Worm (Caenorhabditis elegans) whole organism, late embryonic: ENCODE measurements around the gene fli-1.

Experiments used
- C08G9.2 ChIP-seq: sonication (generic microtip); optimal IDR thresholded peaks from 2 replicates; lab custom pipeline; 2016; ENCODE audit warnings: mild to moderate bottlenecking, missing genetic modification characterization, moderate library complexity, missing compliant biosample characterization
- F13H6.1 ChIP-seq: sonication (generic microtip); optimal IDR thresholded peaks from 2 replicates; lab custom pipeline; 2016; ENCODE audit warnings: missing genetic modification characterization, missing compliant biosample characterization
- K02D7.2 ChIP-seq: sonication (generic microtip); optimal IDR thresholded peaks from 2 replicates; lab custom pipeline; 2017; ENCODE audit warnings: mild to moderate bottlenecking, missing genetic modification characterization, missing compliant biosample characterization
- T23F11.4 ChIP-seq: fragments of 200-800 bp; sonication (Bioruptor generic); optimal IDR thresholded peaks from 2 replicates; lab custom pipeline; 2018; ENCODE audit warnings: mild to moderate bottlenecking, missing genetic modification characterization, missing compliant biosample characterization
- Y22D7AL.16 ChIP-seq: sonication (generic microtip); optimal IDR thresholded peaks from 2 replicates; lab custom pipeline; 2016; ENCODE audit warnings: missing genetic modification characterization, missing compliant biosample characterization
- ahr-1 ChIP-seq: sonication (generic microtip); optimal IDR thresholded peaks from 2 replicates; lab custom pipeline; 2016; ENCODE audit warnings: missing genetic modification characterization, missing compliant biosample characterization
- ceh-19 ChIP-seq: fragments of 200-800 bp; sonication (Bioruptor generic); optimal IDR thresholded peaks from 2 replicates; lab custom pipeline; 2018; ENCODE audit warnings: mild to moderate bottlenecking, missing genetic modification characterization, missing compliant biosample characterization
- ceh-2 ChIP-seq: sonication (generic microtip); optimal IDR thresholded peaks from 2 replicates; lab custom pipeline; 2016; ENCODE audit warnings: missing genotype, missing genetic modification characterization, missing compliant biosample characterization
- ceh-22 ChIP-seq: sonication (generic microtip); optimal IDR thresholded peaks from 2 replicates; lab custom pipeline; 2017; ENCODE audit warnings: missing biosample characterization, missing genetic modification characterization
- ceh-24 ChIP-seq: sonication (generic microtip); optimal IDR thresholded peaks from 2 replicates; lab custom pipeline; 2016; ENCODE audit warnings: mild to moderate bottlenecking, missing genetic modification characterization, missing compliant biosample characterization
- ceh-31 ChIP-seq: sonication (generic microtip); optimal IDR thresholded peaks from 2 replicates; lab custom pipeline; 2016; ENCODE audit warnings: missing genetic modification characterization, missing compliant biosample characterization
- ceh-34 ChIP-seq: sonication (generic microtip); optimal IDR thresholded peaks from 2 replicates; lab custom pipeline; 2016; ENCODE audit warnings: mild to moderate bottlenecking, missing genetic modification characterization, missing compliant biosample characterization
- ceh-6 ChIP-seq: fragments of 200-800 bp; sonication (Bioruptor generic); optimal IDR thresholded peaks from 2 replicates; lab custom pipeline; 2018; ENCODE audit warnings: mild to moderate bottlenecking, missing genetic modification characterization, missing compliant biosample characterization
- che-1 ChIP-seq: sonication (generic microtip); optimal IDR thresholded peaks from 2 replicates; lab custom pipeline; 2016; ENCODE audit warnings: mild to moderate bottlenecking, missing genetic modification characterization, missing compliant biosample characterization
- elt-2 ChIP-seq: sonication (generic microtip); optimal IDR thresholded peaks from 2 replicates; lab custom pipeline; 2016; ENCODE audit warnings: missing genetic modification reagents, missing genetic modification characterization, missing compliant biosample characterization
- elt-4 ChIP-seq: sonication (generic microtip); optimal IDR thresholded peaks from 2 replicates; lab custom pipeline; 2016; ENCODE audit warnings: missing genetic modification characterization, missing compliant biosample characterization
- ets-4 ChIP-seq: sonication (generic microtip); optimal IDR thresholded peaks from 2 replicates; lab custom pipeline; 2016; ENCODE audit warnings: missing genetic modification characterization, missing compliant biosample characterization
- eyg-1 ChIP-seq: sonication (generic microtip); optimal IDR thresholded peaks from 2 replicates; lab custom pipeline; 2016; ENCODE audit warnings: missing genotype, missing genetic modification characterization, missing compliant biosample characterization
- fax-1 ChIP-seq: sonication (generic microtip); optimal IDR thresholded peaks from 2 replicates; lab custom pipeline; 2016; ENCODE audit warnings: missing genotype, missing genetic modification characterization, missing compliant biosample characterization
- hlh-15 ChIP-seq: sonication (generic microtip); optimal IDR thresholded peaks from 2 replicates; lab custom pipeline; 2016; ENCODE audit warnings: missing genetic modification characterization, missing compliant biosample characterization
- hlh-30 ChIP-seq: sonication (generic microtip); optimal IDR thresholded peaks from 2 replicates; lab custom pipeline; 2017; ENCODE audit warnings: antibody characterized with exemption, missing genetic modification characterization, missing compliant biosample characterization; ENCODE audit not compliant: insufficient read depth
- hlh-8 ChIP-seq: sonication (generic microtip); optimal IDR thresholded peaks from 2 replicates; lab custom pipeline; 2016; ENCODE audit warnings: missing genotype, missing genetic modification characterization, missing compliant biosample characterization
- lim-6 ChIP-seq: sonication (generic microtip); optimal IDR thresholded peaks from 2 replicates; lab custom pipeline; 2016; ENCODE audit warnings: missing genetic modification characterization, missing compliant biosample characterization
- mec-3 ChIP-seq: sonication (generic microtip); optimal IDR thresholded peaks from 2 replicates; lab custom pipeline; 2016; ENCODE audit warnings: borderline replicate concordance, missing genetic modification characterization, missing compliant biosample characterization
- nfya-1 ChIP-seq: sonication (generic microtip); optimal IDR thresholded peaks from 2 replicates; lab custom pipeline; 2017; ENCODE audit warnings: missing genetic modification characterization, mild to moderate bottlenecking, missing compliant biosample characterization, antibody characterized with exemption, moderate library complexity
- nhr-11 ChIP-seq: fragments of 150-350 bp; optimal IDR thresholded peaks from 2 replicates; lab custom pipeline; 2014; ENCODE audit warnings: missing biosample characterization, missing genetic modification characterization
- npax-4 ChIP-seq: sonication (generic microtip); optimal IDR thresholded peaks from 2 replicates; lab custom pipeline; 2016; ENCODE audit warnings: missing genetic modification characterization, missing compliant biosample characterization
- pag-3 ChIP-seq: sonication (generic microtip); optimal IDR thresholded peaks from 2 replicates; lab custom pipeline; 2016; ENCODE audit warnings: missing compliant biosample characterization, missing genetic modification characterization, borderline replicate concordance
- pat-9 ChIP-seq: fragments of 200-800 bp; sonication (Bioruptor generic); optimal IDR thresholded peaks from 2 replicates; lab custom pipeline; 2018; ENCODE audit warnings: mild to moderate bottlenecking, missing genetic modification characterization, moderate library complexity, missing compliant biosample characterization
- pha-4 ChIP-seq: fragments of 150-350 bp; optimal IDR thresholded peaks from 2 replicates; lab custom pipeline; 2018; ENCODE audit warnings: missing biosample characterization, missing genetic modification reagents, missing genetic modification characterization
- pqm-1 ChIP-seq: sonication (generic microtip); optimal IDR thresholded peaks from 2 replicates; lab custom pipeline; 2016; ENCODE audit warnings: missing genetic modification characterization, missing compliant biosample characterization
- pros-1 ChIP-seq: fragments of 150-350 bp; optimal IDR thresholded peaks from 2 replicates; lab custom pipeline; 2014; ENCODE audit warnings: missing biosample characterization, missing genetic modification reagents, missing genetic modification characterization
- rnt-1 ChIP-seq: sonication (generic microtip); optimal IDR thresholded peaks from 2 replicates; lab custom pipeline; 2016; ENCODE audit warnings: missing genetic modification characterization, missing compliant biosample characterization
- sdc-2 ChIP-seq: sonication (generic microtip); optimal IDR thresholded peaks from 2 replicates; lab custom pipeline; 2016; ENCODE audit warnings: missing genotype, missing genetic modification characterization, missing compliant biosample characterization
- syd-9 ChIP-seq: sonication (generic microtip); optimal IDR thresholded peaks from 2 replicates; lab custom pipeline; 2016; ENCODE audit warnings: mild to moderate bottlenecking, missing genetic modification characterization, moderate library complexity, missing compliant biosample characterization
- tbx-2 ChIP-seq: sonication (generic microtip); optimal IDR thresholded peaks from 2 replicates; lab custom pipeline; 2016; ENCODE audit warnings: missing genetic modification characterization, missing compliant biosample characterization
- tbx-7 ChIP-seq: sonication (generic microtip); optimal IDR thresholded peaks from 2 replicates; lab custom pipeline; 2016; ENCODE audit warnings: missing genotype, missing genetic modification characterization, missing compliant biosample characterization
- unc-3 ChIP-seq, 2 experiments: fragments of 200-800 bp in 1 of 2; sonication (Bioruptor generic) in 1 of 2; sonication (generic microtip) in 1 of 2; conservative IDR thresholded peaks in 1 of 2; optimal IDR thresholded peaks in 1 of 2; 2 replicates each; pipeline versions ENCODE4 v1.3.6 to Lab custom; 2016 to 2022; ENCODE audit warnings: missing compliant biosample characterization in 2 of 2, missing genetic modification characterization in 2 of 2, missing genetic modification reagents in 1 of 2
- ztf-16 ChIP-seq: sonication (generic microtip); optimal IDR thresholded peaks from 2 replicates; lab custom pipeline; 2017; ENCODE audit warnings: missing genetic modification characterization, missing compliant biosample characterization

fli-1 gene

ce11 chrIII:8683679-8684263, at the start of gene fli-1:
Gene fli-1 (minus strand): TSS chrIII:8683736.
- TF ChIP-seq elt-2 (peak; percentile 18), C08G9.2 (tag; lab: Kevin White, UChicago) (peak; percentile 68), ceh-2 (tag; lab: Kevin White, UChicago) (peak; percentile 53), che-1 (no peak), tbx-7 (tag; lab: Kevin White, UChicago) (peak; percentile 4), K02D7.2 (tag; lab: Kevin White, UChicago) (no peak), ceh-31 (peak; percentile 49), ets-4 (tag; lab: Kevin White, UChicago) (peak; percentile 29), syd-9 (tag; lab: Kevin White, UChicago) (no peak), tbx-2 (tag; lab: Kevin White, UChicago) (peak; percentile 6)

- no peak for TF ChIP-seq Y22D7AL.16 (tag; lab: Kevin White, UChicago)
- TF ChIP-seq nfya-1 = no peak
- no peak for TF ChIP-seq unc-3 (GFP tag; conservative IDR thresholded peaks at IDR 0.05; lab: Robert Waterston, UW)
- TF ChIP-seq unc-3 (tag; optimal IDR thresholded peaks at IDR 0.05; lab: Kevin White, UChicago) = no peak
- no peak for TF ChIP-seq pat-9 (tag; lab: Kevin White, UChicago)
- no peak for TF ChIP-seq F13H6.1
- TF ChIP-seq ceh-6 (GFP tag; lab: Kevin White, UChicago) = no peak
- TF ChIP-seq fax-1 = no peak
- TF ChIP-seq, all 69 proteins: peak for 0
Measured at ce11 chrIII:8733237-8733636, 49.7 kb upstream of the fli-1 start.

- no peak for TF ChIP-seq ceh-34 (tag; lab: Kevin White, UChicago)
- no peak for TF ChIP-seq pag-3 (tag; lab: Kevin White, UChicago)
- TF ChIP-seq eyg-1 (tag; lab: Kevin White, UChicago) = no peak
- TF ChIP-seq ahr-1 (tag; lab: Kevin White, UChicago) = no peak
- no peak for TF ChIP-seq ceh-24
- TF ChIP-seq rnt-1 = no peak
- no peak for TF ChIP-seq elt-4 (tag; lab: Kevin White, UChicago)
- no peak for TF ChIP-seq lim-6
- TF ChIP-seq pros-1 (tag; lab: Kevin White, UChicago) = no peak
- TF ChIP-seq syd-9 (tag; lab: Kevin White, UChicago) = no peak
- no peak for TF ChIP-seq ztf-16 (tag; lab: Kevin White, UChicago)
- TF ChIP-seq T23F11.4 (GFP tag; lab: Kevin White, UChicago) = no peak
- no peak for TF ChIP-seq nhr-11 (tag; lab: Kevin White, UChicago)
- TF ChIP-seq hlh-8 (tag; lab: Kevin White, UChicago) = no peak
- no peak for TF ChIP-seq ceh-19 (GFP tag; lab: Kevin White, UChicago)
- no peak for TF ChIP-seq sdc-2 (tag; lab: Kevin White, UChicago)
- no peak for TF ChIP-seq pqm-1 (tag; lab: Kevin White, UChicago)
- no peak for TF ChIP-seq pha-4
- no peak for TF ChIP-seq ets-4 (tag; lab: Kevin White, UChicago)
Measured at ce11 chrIII:8731973-8732372, 48.4 kb upstream of the fli-1 start.

- TF ChIP-seq hlh-15 (tag; lab: Kevin White, UChicago) (no peak), npax-4 (tag; lab: Kevin White, UChicago) (no peak), mec-3 (tag; lab: Kevin White, UChicago) (no peak), ceh-19 (GFP tag; lab: Kevin White, UChicago) (no peak), rnt-1 (no peak), elt-2 (no peak), che-1 (no peak), ceh-22 (tag; lab: Kevin White, UChicago) (no peak), hlh-30 (no peak)
Measured at ce11 chrIII:8731310-8731709, 47.8 kb upstream of the fli-1 start, which contains the start of gene ZK370.4. Gene ZK370.4 (minus strand): TSS chrIII:8731410.
